Fruit fly (Drosophila melanogaster) whole organism, embryonic: ENCODE data around the gene SerRS-m.

Experiments
- CG10209 ChIP-seq: fragments of 200-800 bp; sonication (Bioruptor generic); optimal IDR thresholded peaks from 3 replicates; lab custom pipeline; 2017; ENCODE audit warnings: missing biosample characterization, mild to moderate bottlenecking, missing genetic modification characterization, missing genetic modification reagents
- CG10543 ChIP-seq: fragments of 200-800 bp; sonication (Bioruptor generic); optimal IDR thresholded peaks from 3 replicates; lab custom pipeline; 2017; ENCODE audit warnings: missing biosample characterization, mild to moderate bottlenecking, missing genetic modification characterization, moderate library complexity
- CG12299 ChIP-seq: fragments of 200-800 bp; sonication (Bioruptor generic); optimal IDR thresholded peaks from 2 replicates; lab custom pipeline; 2018; ENCODE audit warnings: missing biosample characterization, mild to moderate bottlenecking, missing genetic modification characterization
- CG15011 ChIP-seq: fragments of 200-800 bp; sonication (Bioruptor generic); optimal IDR thresholded peaks from 3 replicates; lab custom pipeline; 2018; ENCODE audit warnings: missing biosample characterization, mild to moderate bottlenecking, missing genetic modification characterization
- CG33557 ChIP-seq: fragments of 200-800 bp; sonication (Bioruptor generic); optimal IDR thresholded peaks from 2 replicates; lab custom pipeline; 2019; ENCODE audit warnings: missing biosample characterization, mild to moderate bottlenecking, missing genetic modification characterization, moderate library complexity
- CG3838 ChIP-seq: fragments of 200-800 bp; sonication (Bioruptor generic); optimal IDR thresholded peaks from 3 replicates; lab custom pipeline; 2016; ENCODE audit warnings: missing biosample characterization, missing genetic modification characterization
- CG4328 ChIP-seq: fragments of 200-800 bp; sonication (Bioruptor generic); optimal IDR thresholded peaks from 3 replicates; lab custom pipeline; 2017; ENCODE audit warnings: missing biosample characterization, missing genetic modification reagents, missing genetic modification characterization
- CG4360 ChIP-seq: fragments of 200-800 bp; sonication (Bioruptor generic); IDR thresholded peaks from 2 replicates; pipeline ENCODE4 v1.3.6; 2022; ENCODE audit warnings: missing biosample characterization, missing genetic modification characterization
- CG4617 ChIP-seq: fragments of 200-800 bp; sonication (Bioruptor generic); optimal IDR thresholded peaks from 3 replicates; lab custom pipeline; 2016; ENCODE audit warnings: missing biosample characterization, missing genetic modification characterization, borderline replicate concordance
- CG8944 ChIP-seq: fragments of 200-800 bp; sonication (Bioruptor generic); optimal IDR thresholded peaks from 3 replicates; lab custom pipeline; 2016; ENCODE audit warnings: missing biosample characterization, missing genetic modification characterization
- HLH3B ChIP-seq: fragments of 200-800 bp; sonication (Bioruptor generic); IDR thresholded peaks from 2 replicates; pipeline ENCODE4 v1.3.6; 2022; ENCODE audit warnings: missing biosample characterization, missing genetic modification characterization
- HLH4C ChIP-seq: fragments of 200-800 bp; sonication (Bioruptor generic); IDR thresholded peaks from 3 replicates; pipeline ENCODE4 v1.3.6; 2022; ENCODE audit warnings: missing biosample characterization, missing genetic modification characterization; ENCODE audit not compliant: partially characterized antibody
- HLHmδ ChIP-seq: fragments of 200-800 bp; sonication (Bioruptor generic); optimal IDR thresholded peaks from 2 replicates; lab custom pipeline; 2018; ENCODE audit warnings: missing biosample characterization, mild to moderate bottlenecking, missing genetic modification characterization, moderate library complexity
- Jarid2 ChIP-seq: fragments of 200-800 bp; sonication (Bioruptor generic); optimal IDR thresholded peaks from 3 replicates; lab custom pipeline; 2017; ENCODE audit warnings: mild to moderate bottlenecking, missing biosample characterization, missing genetic modification reagents, missing genetic modification characterization
- Mad ChIP-seq: fragments of 200-800 bp; sonication (Bioruptor generic); optimal IDR thresholded peaks from 2 replicates; lab custom pipeline; 2016; ENCODE audit warnings: missing biosample characterization, missing genetic modification characterization
- NC2β ChIP-seq: fragments of 200-800 bp; sonication (Bioruptor generic); optimal IDR thresholded peaks from 2 replicates; lab custom pipeline; 2016; ENCODE audit warnings: missing biosample characterization, missing genetic modification characterization
- NfI ChIP-seq: fragments of 200-800 bp; sonication (Bioruptor generic); optimal IDR thresholded peaks from 3 replicates; lab custom pipeline; 2018; ENCODE audit warnings: missing biosample characterization, mild to moderate bottlenecking, missing genetic modification characterization, moderate library complexity
- Oaz ChIP-seq: fragments of 200-800 bp; sonication (Bioruptor generic); IDR thresholded peaks from 2 replicates; pipeline ENCODE4 v1.3.6; 2022; ENCODE audit warnings: missing biosample characterization, missing genetic modification characterization
- PHDP ChIP-seq: fragments of 200-800 bp; sonication (Bioruptor generic); optimal IDR thresholded peaks from 3 replicates; lab custom pipeline; 2018; ENCODE audit warnings: missing biosample characterization, mild to moderate bottlenecking, missing genetic modification characterization, moderate library complexity
- Poxn ChIP-seq: fragments of 200-800 bp; sonication (Bioruptor generic); IDR thresholded peaks from 2 replicates; pipeline ENCODE4 v1.3.6; 2022; ENCODE audit warnings: missing biosample characterization, missing genetic modification characterization
- btn ChIP-seq: fragments of 200-800 bp; sonication (Bioruptor generic); optimal IDR thresholded peaks from 2 replicates; lab custom pipeline; 2016; ENCODE audit warnings: missing biosample characterization, missing genetic modification characterization
- caup ChIP-seq: fragments of 200-800 bp; sonication (Bioruptor generic); optimal IDR thresholded peaks from 3 replicates; lab custom pipeline; 2017; ENCODE audit warnings: missing biosample characterization, mild to moderate bottlenecking, missing genetic modification characterization, moderate library complexity; ENCODE audit not compliant: severe bottlenecking
- chif ChIP-seq, 2 experiments: fragments of 200-800 bp; sonication (Bioruptor generic); optimal IDR thresholded peaks; 3 replicates each; lab custom pipeline; 2016; ENCODE audit warnings: missing biosample characterization in 2 of 2, missing genetic modification characterization in 2 of 2
- crol ChIP-seq: fragments of 200-800 bp; sonication (Bioruptor generic); IDR thresholded peaks from 2 replicates; pipeline ENCODE4 v1.3.6; 2022; ENCODE audit warnings: missing biosample characterization, missing genetic modification characterization
- dimm ChIP-seq: fragments of 200-800 bp; sonication (Bioruptor generic); IDR thresholded peaks from 2 replicates; pipeline ENCODE4 v1.3.6; 2022; ENCODE audit warnings: missing biosample characterization, missing genetic modification characterization
- disco-r ChIP-seq: fragments of 200-800 bp; sonication (Bioruptor generic); optimal IDR thresholded peaks from 2 replicates; lab custom pipeline; 2016; ENCODE audit warnings: missing biosample characterization, missing genetic modification characterization
- ewg ChIP-seq: fragments of 200-800 bp; sonication (Bioruptor generic); optimal IDR thresholded peaks from 3 replicates; lab custom pipeline; 2017; ENCODE audit warnings: mild to moderate bottlenecking, missing biosample characterization, missing genetic modification reagents, missing genetic modification characterization
- hbn ChIP-seq: fragments of 200-800 bp; sonication (Bioruptor generic); IDR thresholded peaks from 2 replicates; pipeline ENCODE4 v1.3.6; 2022; ENCODE audit warnings: missing biosample characterization, missing genetic modification characterization; ENCODE audit not compliant: partially characterized antibody
- hth ChIP-seq: fragments of >200 bp; optimal IDR thresholded peaks from 2 replicates; lab custom pipeline; 2017; ENCODE audit warnings: inconsistent platforms
- lilli ChIP-seq: fragments of 200-800 bp; sonication (Bioruptor generic); optimal IDR thresholded peaks from 3 replicates; lab custom pipeline; 2016; ENCODE audit warnings: missing biosample characterization, missing genetic modification characterization
- mld ChIP-seq: fragments of 200-800 bp; sonication (Bioruptor generic); IDR thresholded peaks from 3 replicates; pipeline ENCODE4 v1.3.6; 2022; ENCODE audit warnings: missing biosample characterization, missing genetic modification characterization; ENCODE audit not compliant: partially characterized antibody
- nmo ChIP-seq: fragments of 200-800 bp; sonication (Bioruptor generic); optimal IDR thresholded peaks from 2 replicates; lab custom pipeline; 2018; ENCODE audit warnings: missing biosample characterization, mild to moderate bottlenecking, missing genetic modification characterization, moderate library complexity
- pfk ChIP-seq: fragments of 200-800 bp; sonication (Bioruptor generic); optimal IDR thresholded peaks from 2 replicates; lab custom pipeline; 2018; ENCODE audit warnings: missing biosample characterization, mild to moderate bottlenecking, missing genetic modification characterization, moderate library complexity
- pita ChIP-seq: fragments of 200-800 bp; sonication (Bioruptor generic); optimal IDR thresholded peaks from 2 replicates; lab custom pipeline; 2017; ENCODE audit warnings: missing biosample characterization, mild to moderate bottlenecking, missing genetic modification characterization
- rib ChIP-seq: fragments of 200-800 bp; sonication (Bioruptor generic); IDR thresholded peaks from 2 replicates; pipeline ENCODE4 v1.3.6; 2022; ENCODE audit warnings: missing biosample characterization, missing genetic modification characterization
- run ChIP-seq: fragments of 200-800 bp; sonication (Bioruptor generic); optimal IDR thresholded peaks from 3 replicates; lab custom pipeline; 2018; ENCODE audit warnings: missing biosample characterization, mild to moderate bottlenecking, missing genetic modification characterization
- sens-2 ChIP-seq: fragments of 200-800 bp; sonication (Bioruptor generic); IDR thresholded peaks from 2 replicates; pipeline ENCODE4 v1.3.6; 2022; ENCODE audit warnings: missing biosample characterization, missing genetic modification characterization
- sna ChIP-seq: fragments of 200-800 bp; sonication (Bioruptor generic); IDR thresholded peaks from 2 replicates; pipeline ENCODE4 v1.3.6; 2022; ENCODE audit warnings: missing biosample characterization, missing genetic modification characterization; ENCODE audit not compliant: partially characterized antibody
- tup ChIP-seq: fragments of 200-800 bp; sonication (Bioruptor generic); optimal IDR thresholded peaks from 2 replicates; lab custom pipeline; 2016; ENCODE audit warnings: missing biosample characterization, mild to moderate bottlenecking, missing genetic modification characterization, moderate library complexity
- twi ChIP-seq: fragments of 200-800 bp; optimal IDR thresholded peaks from 2 replicates; lab custom pipeline; 2019; ENCODE audit warnings: missing biosample characterization, mild to moderate bottlenecking, missing genetic modification characterization, moderate library complexity
- unc-4 ChIP-seq: fragments of 200-800 bp; sonication (Bioruptor generic); IDR thresholded peaks from 2 replicates; pipeline ENCODE4 v1.3.6; 2022; ENCODE audit warnings: missing biosample characterization, missing genetic modification characterization; ENCODE audit not compliant: partially characterized antibody
- vvl ChIP-seq: fragments of 200-800 bp; sonication (Bioruptor generic); IDR thresholded peaks from 2 replicates; pipeline ENCODE4 v1.3.6; 2022; ENCODE audit warnings: missing biosample characterization, missing genetic modification characterization

SerRS-m gene

DNA sequence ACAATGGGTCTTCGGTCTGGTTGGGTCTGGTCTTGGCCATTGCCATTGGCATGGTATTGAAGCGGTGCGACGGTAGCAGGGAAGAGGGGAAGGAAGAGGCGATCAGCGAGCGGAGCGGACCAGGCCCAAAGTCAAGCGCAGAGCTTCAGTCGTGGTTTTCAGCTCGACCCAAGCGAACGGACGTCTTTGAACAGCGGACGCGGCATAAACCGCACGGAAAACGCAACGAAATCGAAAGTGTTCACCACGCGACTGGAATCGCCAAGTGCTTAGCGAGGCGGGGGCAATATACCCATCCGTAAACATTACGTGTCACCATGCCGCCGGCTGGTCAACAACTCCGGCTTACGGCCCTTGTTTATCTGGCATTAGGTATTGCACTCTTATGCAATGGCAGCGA, 24.1 kb upstream of the SerRS-m start, which contains the start of gene CG14866 (continued):
- TF ChIP-seq CG33557, result no peak
- no peak for TF ChIP-seq Mad
- TF ChIP-seq CG4328 (GFP tag; lab: Kevin White, UChicago), result no peak
- TF ChIP-seq btn (GFP tag; lab: Kevin White, UChicago), result no peak
- TF ChIP-seq ewg (GFP tag; lab: Kevin White, UChicago), result no peak
- no peak for TF ChIP-seq CG8944 (GFP tag; lab: Kevin White, UChicago)
- TF ChIP-seq run, result no peak
- TF ChIP-seq CG10209 (GFP tag; lab: Kevin White, UChicago), result no peak
- no peak for TF ChIP-seq CG12299 (tag; lab: Kevin White, UChicago)
- peak; percentile 8; the same call in 1 of the 2 replicates for TF ChIP-seq HLH3B (GFP tag; lab: Robert Waterston, UW)
- no peak for TF ChIP-seq chif (GFP tag; optimal IDR thresholded peaks at IDR 0.05; lab: Kevin White, UChicago)
- no peak for TF ChIP-seq caup (GFP tag; lab: Kevin White, UChicago)
- no peak for TF ChIP-seq lilli
- TF ChIP-seq Poxn (GFP tag; lab: Robert Waterston, UW), result no peak
- TF ChIP-seq NC2β, result no peak
- TF ChIP-seq vvl (GFP tag; lab: Robert Waterston, UW), result 0 out of 2 replicates have a peak, but pooled peaks have one; percentile 13
- no peak for TF ChIP-seq mld (GFP tag; lab: Robert Waterston, UW)
- no peak for TF ChIP-seq CG3838
- TF ChIP-seq sna, result no peak
- no peak for TF ChIP-seq hth
- no peak for TF ChIP-seq Jarid2 (GFP tag; lab: Kevin White, UChicago)
- TF ChIP-seq twi, result no peak
- no peak for TF ChIP-seq unc-4 (GFP tag; lab: Robert Waterston, UW)
- no peak for TF ChIP-seq tup (GFP tag; lab: Kevin White, UChicago)
- TF ChIP-seq rib (GFP tag; lab: Robert Waterston, UW), result no peak
- no peak for TF ChIP-seq hbn (GFP tag; lab: Robert Waterston, UW)
- TF ChIP-seq CG15011 (GFP tag; lab: Kevin White, UChicago), result no peak
- TF ChIP-seq dimm (GFP tag; lab: Robert Waterston, UW), result no peak
- TF ChIP-seq CG4360 (GFP tag; lab: Robert Waterston, UW), result 0 out of 2 replicates have a peak, but pooled peaks have one; percentile 25
- TF ChIP-seq Oaz, result no peak
- no peak for TF ChIP-seq pita (GFP tag; lab: Kevin White, UChicago)
- TF ChIP-seq pfk, result no peak
- TF ChIP-seq CG10543 (GFP tag; lab: Kevin White, UChicago), result peak; percentile 14
- no peak for TF ChIP-seq HLHmδ (GFP tag; lab: Kevin White, UChicago)
- TF ChIP-seq HLH4C (GFP tag; lab: Robert Waterston, UW), result 0 out of 3 replicates have a peak, but pooled peaks have one; percentile 29
- TF ChIP-seq CG4617 (GFP tag; lab: Kevin White, UChicago), result no peak
- peak; percentile 41; the same call in 1 of the 2 replicates for TF ChIP-seq crol (GFP tag; lab: Robert Waterston, UW)
- TF ChIP-seq disco-r, result no peak
- TF ChIP-seq nmo (GFP tag; lab: Kevin White, UChicago), result no peak
- no peak for TF ChIP-seq sens-2
- TF ChIP-seq PHDP (tag; lab: Kevin White, UChicago), result no peak
- no peak for TF ChIP-seq NfI (GFP tag; lab: Kevin White, UChicago)
